Worm (Caenorhabditis elegans) whole organism, L1 larva: Measurements from ENCODE around the gene C52A10.3.

Experiments used
- C04F5.9 ChIP-seq: sonication (generic microtip); optimal IDR thresholded peaks from 2 replicates; lab custom pipeline; 2016; ENCODE audit warnings: missing genetic modification characterization, missing compliant biosample characterization
- C16A3.4 ChIP-seq: fragments of 150-350 bp; optimal IDR thresholded peaks from 2 replicates; lab custom pipeline; 2014; ENCODE audit warnings: missing biosample characterization, missing genetic modification characterization
- C34B4.2 ChIP-seq: sonication (generic microtip); optimal IDR thresholded peaks from 2 replicates; lab custom pipeline; 2017; ENCODE audit warnings: mild to moderate bottlenecking, missing genetic modification characterization, missing compliant biosample characterization
- F16B12.6 ChIP-seq: fragments of 150-350 bp; optimal IDR thresholded peaks from 2 replicates; lab custom pipeline; 2014; ENCODE audit warnings: missing biosample characterization, missing genetic modification characterization
- Y116A8C.19 ChIP-seq: sonication (generic microtip); optimal IDR thresholded peaks from 2 replicates; lab custom pipeline; 2016; ENCODE audit warnings: missing compliant biosample characterization, missing genetic modification characterization, borderline replicate concordance
- aha-1 ChIP-seq: fragments of 150-350 bp; optimal IDR thresholded peaks from 2 replicates; lab custom pipeline; 2014; ENCODE audit warnings: missing biosample characterization, missing genetic modification characterization
- alr-1 ChIP-seq: fragments of 200-800 bp; sonication (Bioruptor generic); optimal IDR thresholded peaks from 2 replicates; lab custom pipeline; 2018; ENCODE audit warnings: borderline replicate concordance, mild to moderate bottlenecking, missing genetic modification characterization, missing compliant biosample characterization
- ama-1 ChIP-seq: fragments of 150-350 bp; optimal IDR thresholded peaks from 2 replicates; lab custom pipeline; 2014
- blmp-1 ChIP-seq: fragments of 150-350 bp; optimal IDR thresholded peaks from 2 replicates; lab custom pipeline; 2014; ENCODE audit warnings: missing biosample characterization, missing genetic modification characterization
- ceh-63 ChIP-seq: fragments of 200-800 bp; sonication (Bioruptor generic); optimal IDR thresholded peaks from 2 replicates; lab custom pipeline; 2018; ENCODE audit warnings: mild to moderate bottlenecking, missing genetic modification characterization, missing compliant biosample characterization
- ceh-8 ChIP-seq: fragments of 200-800 bp; sonication (Bioruptor generic); optimal IDR thresholded peaks from 2 replicates; lab custom pipeline; 2018; ENCODE audit warnings: mild to moderate bottlenecking, missing genetic modification characterization, moderate library complexity, missing compliant biosample characterization
- ceh-82 ChIP-seq, 3 experiments: fragments of 150-350 bp in 1 of 3; sonication (generic microtip) in 2 of 3; optimal IDR thresholded peaks; 2 replicates each; lab custom pipeline; 2014 to 2017; ENCODE audit warnings: missing biosample characterization in 3 of 3, missing genetic modification characterization in 3 of 3
- ceh-88 ChIP-seq: fragments of 200-800 bp; sonication (Bioruptor generic); IDR thresholded peaks from 2 replicates; pipeline ENCODE4 v1.3.6; 2022; ENCODE audit warnings: missing genetic modification characterization, missing compliant biosample characterization
- ceh-90 ChIP-seq: sonication (generic microtip); optimal IDR thresholded peaks from 2 replicates; lab custom pipeline; 2016; ENCODE audit warnings: missing genetic modification characterization, missing compliant biosample characterization
- dpl-1 ChIP-seq, 3 experiments: fragments of 150-350 bp in 2 of 3; sonication (generic microtip) in 1 of 3; optimal IDR thresholded peaks; 2 replicates each; lab custom pipeline; 2014 to 2017; ENCODE audit warnings: missing biosample characterization in 3 of 3, missing genetic modification characterization in 3 of 3, missing genetic modification reagents in 3 of 3
- dsc-1 ChIP-seq: sonication (generic microtip); optimal IDR thresholded peaks from 2 replicates; lab custom pipeline; 2016; ENCODE audit warnings: mild to moderate bottlenecking, missing genetic modification characterization, missing compliant biosample characterization
- egl-13 ChIP-seq: sonication (generic microtip); optimal IDR thresholded peaks from 2 replicates; lab custom pipeline; 2016; ENCODE audit warnings: missing genotype, missing genetic modification reagents, missing genetic modification characterization, missing compliant biosample characterization
- egl-27 ChIP-seq, 2 experiments: fragments of 150-350 bp in 1 of 2; sonication (generic microtip); optimal IDR thresholded peaks; 3 replicates each; lab custom pipeline; 2017 to 2018; ENCODE audit warnings: missing biosample characterization in 2 of 2, missing genetic modification characterization in 2 of 2, missing genetic modification reagents in 2 of 2
- elt-3 ChIP-seq, 6 experiments: fragments of 150-350 bp in 1 of 6; sonication (generic microtip); optimal IDR thresholded peaks; 2 replicates each; lab custom pipeline; 2017 to 2018; ENCODE audit warnings: missing biosample characterization in 6 of 6, missing genetic modification characterization in 6 of 6, inconsistent platforms in 1 of 6
- fkh-4 ChIP-seq: sonication (generic microtip); optimal IDR thresholded peaks from 2 replicates; lab custom pipeline; 2016; ENCODE audit warnings: missing compliant biosample characterization, missing genetic modification characterization, borderline replicate concordance
- fkh-8 ChIP-seq: sonication (generic microtip); optimal IDR thresholded peaks from 2 replicates; lab custom pipeline; 2016; ENCODE audit warnings: mild to moderate bottlenecking, missing genetic modification characterization, missing compliant biosample characterization
- fos-1 ChIP-seq: fragments of 150-350 bp; optimal IDR thresholded peaks from 2 replicates; lab custom pipeline; 2014; ENCODE audit warnings: missing biosample characterization, missing genetic modification characterization
- grh-1 ChIP-seq: fragments of 200-800 bp; sonication (Bioruptor generic); IDR thresholded peaks from 2 replicates; pipeline ENCODE4 v1.3.6; 2022; ENCODE audit warnings: missing genetic modification reagents, missing genetic modification characterization, missing compliant biosample characterization
- hlh-4 ChIP-seq: sonication (generic microtip); optimal IDR thresholded peaks from 2 replicates; lab custom pipeline; 2016; ENCODE audit warnings: mild to moderate bottlenecking, missing genetic modification characterization, missing compliant biosample characterization
- isw-1 ChIP-seq: fragments of 200-800 bp; sonication (Bioruptor generic); IDR thresholded peaks from 2 replicates; pipeline ENCODE4 v1.3.6; 2022; ENCODE audit warnings: missing genetic modification characterization, missing compliant biosample characterization
- lin-13 ChIP-seq: fragments of 150-350 bp; optimal IDR thresholded peaks from 2 replicates; lab custom pipeline; 2014; ENCODE audit warnings: missing biosample characterization, missing genetic modification reagents, missing genetic modification characterization
- lin-14 ChIP-seq: fragments of 200-800 bp; sonication (Bioruptor generic); optimal IDR thresholded peaks from 2 replicates; lab custom pipeline; 2018; ENCODE audit warnings: mild to moderate bottlenecking, missing genetic modification characterization, moderate library complexity, missing compliant biosample characterization
- lin-39 ChIP-seq: fragments of 150-350 bp; optimal IDR thresholded peaks from 2 replicates; lab custom pipeline; 2014; ENCODE audit warnings: missing biosample characterization, missing genetic modification reagents, missing genetic modification characterization
- lir-3 ChIP-seq: sonication (generic microtip); optimal IDR thresholded peaks from 2 replicates; lab custom pipeline; 2016; ENCODE audit warnings: mild to moderate bottlenecking, missing genetic modification characterization, moderate library complexity, missing compliant biosample characterization; ENCODE audit not compliant: poor library complexity
- lsy-2 ChIP-seq, 2 experiments: fragments of 150-350 bp; optimal IDR thresholded peaks; 2 replicates each; lab custom pipeline; 2014; ENCODE audit warnings: missing biosample characterization in 2 of 2, missing genetic modification characterization in 2 of 2
- mab-9 ChIP-seq: fragments of 200-800 bp; sonication (Bioruptor generic); IDR thresholded peaks from 2 replicates; pipeline ENCODE4 v1.3.6; 2022; ENCODE audit warnings: missing genetic modification reagents, missing genetic modification characterization, missing compliant biosample characterization
- mef-2 ChIP-seq: fragments of 150-350 bp; optimal IDR thresholded peaks from 2 replicates; lab custom pipeline; 2014; ENCODE audit warnings: missing biosample characterization, missing genetic modification characterization
- mep-1 ChIP-seq: fragments of 150-350 bp; optimal IDR thresholded peaks from 2 replicates; lab custom pipeline; 2014; ENCODE audit warnings: missing biosample characterization, missing genetic modification characterization
- nhr-11 ChIP-seq: fragments of 150-350 bp; optimal IDR thresholded peaks from 2 replicates; lab custom pipeline; 2014; ENCODE audit warnings: missing biosample characterization, missing genetic modification characterization
- nhr-12 ChIP-seq: sonication (generic microtip); optimal IDR thresholded peaks from 2 replicates; lab custom pipeline; 2017; ENCODE audit warnings: missing biosample characterization, missing genetic modification characterization
- nhr-28 ChIP-seq: fragments of 150-350 bp; optimal IDR thresholded peaks from 2 replicates; lab custom pipeline; 2014; ENCODE audit warnings: missing biosample characterization, missing genetic modification characterization
- nhr-47 ChIP-seq: sonication (generic microtip); optimal IDR thresholded peaks from 2 replicates; lab custom pipeline; 2016; ENCODE audit warnings: mild to moderate bottlenecking, missing genetic modification characterization, moderate library complexity, missing compliant biosample characterization
- nhr-71 ChIP-seq: sonication (generic microtip); optimal IDR thresholded peaks from 2 replicates; lab custom pipeline; 2016; ENCODE audit warnings: mild to moderate bottlenecking, missing genetic modification characterization, moderate library complexity, missing compliant biosample characterization
- nhr-76 ChIP-seq: sonication (generic microtip); optimal IDR thresholded peaks from 2 replicates; lab custom pipeline; 2017; ENCODE audit warnings: missing biosample characterization, missing genetic modification characterization
- nhr-84 ChIP-seq: sonication (generic microtip); optimal IDR thresholded peaks from 2 replicates; lab custom pipeline; 2017; ENCODE audit warnings: missing biosample characterization, missing genetic modification characterization
- nhr-85 ChIP-seq: sonication (generic microtip); peaks from one replicate; lab custom pipeline; 2016; ENCODE audit warnings: missing genetic modification characterization, inconsistent platforms, missing compliant biosample characterization
- nhr-90 ChIP-seq: sonication (generic microtip); optimal IDR thresholded peaks from 2 replicates; lab custom pipeline; 2016; ENCODE audit warnings: mild to moderate bottlenecking, missing genetic modification characterization, missing compliant biosample characterization; ENCODE audit not compliant: poor library complexity
- pag-3 ChIP-seq: sonication (generic microtip); optimal IDR thresholded peaks from 2 replicates; lab custom pipeline; 2017; ENCODE audit warnings: missing genetic modification characterization, mild to moderate bottlenecking, missing compliant biosample characterization, antibody characterized with exemption, borderline replicate concordance; ENCODE audit not compliant: insufficient read depth
- pqm-1 ChIP-seq: sonication (generic microtip); optimal IDR thresholded peaks from 3 replicates; lab custom pipeline; 2017; ENCODE audit warnings: missing biosample characterization, missing genetic modification characterization
- rnt-1 ChIP-seq: sonication (generic microtip); optimal IDR thresholded peaks from 2 replicates; lab custom pipeline; 2016; ENCODE audit warnings: mild to moderate bottlenecking, missing genetic modification characterization, moderate library complexity, missing compliant biosample characterization
- snpc-4 ChIP-seq: fragments of 150-350 bp; optimal IDR thresholded peaks from 2 replicates; lab custom pipeline; 2014; ENCODE audit warnings: missing biosample characterization, missing genetic modification characterization
- sox-4 ChIP-seq: sonication (generic microtip); optimal IDR thresholded peaks from 2 replicates; lab custom pipeline; 2016; ENCODE audit warnings: missing genetic modification characterization, missing compliant biosample characterization
- sptf-1 ChIP-seq: fragments of 150-350 bp; optimal IDR thresholded peaks from 2 replicates; lab custom pipeline; 2014; ENCODE audit warnings: missing biosample characterization, missing genetic modification characterization
- sup-37 ChIP-seq: fragments of 200-800 bp; sonication (Bioruptor generic); optimal IDR thresholded peaks from 2 replicates; lab custom pipeline; 2018; ENCODE audit warnings: mild to moderate bottlenecking, missing genetic modification characterization, missing compliant biosample characterization
- unc-30 ChIP-seq: sonication (generic microtip); optimal IDR thresholded peaks from 2 replicates; lab custom pipeline; 2017; ENCODE audit warnings: missing biosample characterization, missing genetic modification characterization
- unc-62 ChIP-seq: fragments of 150-350 bp; optimal IDR thresholded peaks from 2 replicates; lab custom pipeline; 2014; ENCODE audit warnings: missing biosample characterization, missing genetic modification reagents, missing genetic modification characterization
- ztf-11 ChIP-seq, 2 experiments: sonication (generic microtip); optimal IDR thresholded peaks; 2 replicates each; lab custom pipeline; 2016 to 2017; ENCODE audit warnings: missing genetic modification characterization in 2 of 2, missing biosample characterization in 1 of 2, missing compliant biosample characterization in 1 of 2
- ztf-4 ChIP-seq: fragments of 150-350 bp; optimal IDR thresholded peaks from 2 replicates; lab custom pipeline; 2014; ENCODE audit warnings: missing biosample characterization, missing genetic modification characterization

The C52A10.3 gene

ce11 chrV:5269024-5269535 lies 29.8 kb upstream of the C52A10.3 start, which contains the start of gene penr-1 (continued):
- TF ChIP-seq elt-3 (tag; optimal IDR thresholded peaks at IDR 0.05; lab: Kevin White, UChicago): peak in 2 of 6 experiments; percentile 2 to 43
- no peak for TF ChIP-seq mef-2 (tag; lab: Kevin White, UChicago)
- no peak for TF ChIP-seq pag-3 (tag; lab: Kevin White, UChicago)
- TF ChIP-seq nhr-84: no peak
- no peak for TF ChIP-seq sox-4
- TF ChIP-seq nhr-28 (tag; lab: Kevin White, UChicago): no peak
- no peak for TF ChIP-seq ama-1 (lab: Kevin White, UChicago)
- no peak for TF ChIP-seq nhr-76
- TF ChIP-seq fos-1 (tag; lab: Kevin White, UChicago): no peak
- TF ChIP-seq mep-1 (tag; lab: Kevin White, UChicago): peak; percentile 19
- no peak for TF ChIP-seq ceh-88 (GFP tag; lab: Robert Waterston, UW)
- TF ChIP-seq blmp-1 (tag; lab: Kevin White, UChicago): peak; percentile 33
- peak; percentile 33; the same call in 1 of the 2 replicates for TF ChIP-seq grh-1 (GFP tag; lab: Robert Waterston, UW)
- TF ChIP-seq C16A3.4: peak; percentile 67
- peak; percentile 61 for TF ChIP-seq rnt-1 (tag; lab: Kevin White, UChicago)
- TF ChIP-seq ceh-82 (tag; optimal IDR thresholded peaks at IDR 0.05; lab: Kevin White, UChicago): peak in 1 of 3 experiments; percentile 42
- TF ChIP-seq nhr-11 (tag; lab: Kevin White, UChicago): no peak
- TF ChIP-seq nhr-90 (tag; lab: Kevin White, UChicago): peak; percentile 34
- TF ChIP-seq egl-13: peak; percentile 6
- no peak for TF ChIP-seq ceh-90 (tag; lab: Kevin White, UChicago)
- no peak for TF ChIP-seq sup-37
- no peak for TF ChIP-seq isw-1 (GFP tag; lab: Robert Waterston, UW)
- no peak for TF ChIP-seq egl-27 (tag; optimal IDR thresholded peaks at IDR 0.05; lab: Kevin White, UChicago)
- no peak for TF ChIP-seq sptf-1 (tag; lab: Kevin White, UChicago)
- no peak for TF ChIP-seq unc-30 (tag; lab: Kevin White, UChicago)
- TF ChIP-seq dsc-1: peak; percentile 50
- TF ChIP-seq nhr-12 (tag; lab: Kevin White, UChicago): no peak
- TF ChIP-seq C34B4.2 (tag; lab: Kevin White, UChicago): no peak
- TF ChIP-seq F16B12.6: no peak
- TF ChIP-seq alr-1 (tag; lab: Kevin White, UChicago): no peak
- TF ChIP-seq aha-1 (tag; lab: Kevin White, UChicago): no peak
- TF ChIP-seq fkh-4: no peak
- no peak for TF ChIP-seq mab-9 (GFP tag; lab: Robert Waterston, UW)
- peak; percentile 75 for TF ChIP-seq nhr-85 (tag; lab: Kevin White, UChicago)
- peak; percentile 20 for TF ChIP-seq lin-39 (tag; lab: Kevin White, UChicago)
- peak; percentile 88 to 94 (median 92) for TF ChIP-seq dpl-1 (GFP tag; optimal IDR thresholded peaks at IDR 0.05; lab: Kevin White, UChicago)
- peak; percentile 71 for TF ChIP-seq nhr-47 (tag; lab: Kevin White, UChicago)
- TF ChIP-seq lsy-2 (tag; optimal IDR thresholded peaks at IDR 0.05; lab: Kevin White, UChicago): peak; percentile 51 to 74
- no peak for TF ChIP-seq unc-62 (GFP tag; lab: Kevin White, UChicago)
- no peak for TF ChIP-seq lir-3 (tag; lab: Kevin White, UChicago)
- TF ChIP-seq ceh-8 (GFP tag; lab: Kevin White, UChicago): no peak
- peak; percentile 59 for TF ChIP-seq lin-14
- TF ChIP-seq ztf-4: no peak
- TF ChIP-seq C04F5.9 (tag; lab: Kevin White, UChicago): no peak
- no peak for TF ChIP-seq pqm-1 (tag; lab: Kevin White, UChicago)
- TF ChIP-seq ceh-63 (GFP tag; lab: Kevin White, UChicago): no peak
- peak; percentile 37 for TF ChIP-seq lin-13 (GFP tag; lab: Kevin White, UChicago)
- TF ChIP-seq snpc-4 (tag; lab: Kevin White, UChicago): no peak
- peak; percentile 75 for TF ChIP-seq nhr-71 (tag; lab: Kevin White, UChicago)
- no peak for TF ChIP-seq ztf-11 (tag; optimal IDR thresholded peaks at IDR 0.05; lab: Kevin White, UChicago)
- TF ChIP-seq fkh-8 (tag; lab: Kevin White, UChicago): peak; percentile 18
- no peak for TF ChIP-seq hlh-4
- no peak for TF ChIP-seq Y116A8C.19 (tag; lab: Kevin White, UChicago)
